Fruit fly (Drosophila melanogaster): ENCODE data around the gene Ir75c.

Gene Ir75c

DNA sequence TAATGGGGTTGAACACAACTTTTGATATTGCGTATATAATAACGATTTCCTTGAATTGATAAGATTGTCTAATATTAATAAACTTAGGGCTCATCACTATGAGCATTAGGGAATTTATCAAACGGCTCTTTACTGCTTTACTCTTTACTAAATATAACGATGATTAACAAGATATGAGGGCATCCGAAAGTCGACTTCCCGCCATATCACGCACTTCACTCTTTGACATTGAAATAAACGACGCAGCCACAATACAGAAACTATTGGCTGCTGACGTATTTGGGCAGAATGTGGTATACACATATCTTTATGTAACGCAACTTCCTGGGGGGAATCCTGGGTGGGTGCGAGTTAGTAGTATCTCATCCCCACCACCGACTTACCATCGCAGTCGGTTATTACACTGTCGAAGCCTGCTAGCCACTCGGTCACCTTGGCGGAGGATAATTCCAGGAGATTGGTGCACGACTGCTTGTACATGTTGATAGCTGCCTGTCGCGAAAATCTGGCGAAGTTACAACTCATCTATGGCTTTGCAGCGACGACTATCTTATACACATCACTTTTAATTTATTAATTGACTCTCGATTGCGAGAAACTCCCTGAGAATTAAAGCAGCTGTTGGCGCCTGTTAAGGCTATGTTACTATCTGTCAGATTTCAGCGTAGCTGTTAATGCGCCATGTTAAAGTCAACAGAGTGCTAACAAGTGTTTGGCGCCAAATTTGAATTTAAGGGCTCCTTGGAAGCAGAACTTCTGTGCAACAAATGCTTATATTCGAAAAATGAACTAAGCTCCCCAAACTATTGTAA is 20.5 kb upstream of the Ir75c start, which contains the start of gene CG5567 (continued):
- TF ChIP-seq CG9609 (GFP tag; optimal IDR thresholded peaks at IDR 0.05) (no peak), CG12744 (GFP tag; optimal IDR thresholded peaks at IDR 0.05) (no peak), CG15479 (GFP tag; optimal IDR thresholded peaks at IDR 0.05) (no peak), CG4854 (GFP tag; optimal IDR thresholded peaks at IDR 0.05) (no peak), crc (GFP tag; optimal IDR thresholded peaks at IDR 0.05) (no peak), Atf-2 (GFP tag; optimal IDR thresholded peaks at IDR 0.05) (no peak), dpn (GFP tag; optimal IDR thresholded peaks at IDR 0.05) (peak in 1 of 2 experiments; percentile 21), pzg (GFP tag; optimal IDR thresholded peaks at IDR 0.05) (peak; percentile 30), tgo (GFP tag; IDR thresholded peaks at IDR 0.05) (no peak), CG2116 (GFP tag; optimal IDR thresholded peaks at IDR 0.05) (peak; percentile 2), fru (optimal IDR thresholded peaks at IDR 0.05) (no peak), Pdp1 (GFP tag; optimal IDR thresholded peaks at IDR 0.05) (peak in 1 of 2 experiments; percentile 93), CG6791 (GFP tag; IDR thresholded peaks at IDR 0.05; ENCODE audit: partially characterized antibody) (peak; percentile 33; the same call in 1 of the 3 replicates), HLH3B (GFP tag; IDR thresholded peaks at IDR 0.05) (0 out of 2 replicates have a peak, but pooled peaks have one; percentile 16), mld (GFP tag; IDR thresholded peaks at IDR 0.05; ENCODE audit: partially characterized antibody) (no peak), CG17385 (GFP tag; optimal IDR thresholded peaks at IDR 0.05) (peak; percentile 18), ken (GFP tag; IDR thresholded peaks at IDR 0.05) (no peak), CG7556 (GFP tag; optimal IDR thresholded peaks at IDR 0.05) (no peak), tna (GFP tag; IDR thresholded peaks at IDR 0.05; ENCODE audit: partially characterized antibody) (no peak), GATAe (GFP tag; conservative IDR thresholded peaks at IDR 0.05) (no peak), CG16813 (GFP tag; IDR thresholded peaks at IDR 0.05; ENCODE audit: partially characterized antibody) (no peak), CHES-1-like (GFP tag; optimal IDR thresholded peaks at IDR 0.05) (peak; percentile 41), chn (GFP tag; optimal IDR thresholded peaks at IDR 0.05) (no peak), CG15269 (tag; optimal IDR thresholded peaks at IDR 0.05) (peak; percentile 29), CG2678 (tag; optimal IDR thresholded peaks at IDR 0.05) (peak; percentile 32), Optix (GFP tag; IDR thresholded peaks at IDR 0.05) (no peak), HmgD (GFP tag; optimal IDR thresholded peaks at IDR 0.05) (no peak), Xrp1 (GFP tag; IDR thresholded peaks at IDR 0.05) (peak; percentile 26; the same call in 1 of the 2 replicates), CG16779 (GFP tag; IDR thresholded peaks at IDR 0.05) (no peak), E2f2 (GFP tag; IDR thresholded peaks at IDR 0.05) (peak; percentile 88), HLH54F (GFP tag; optimal IDR thresholded peaks at IDR 0.05) (peak; percentile 19), ham (GFP tag; IDR thresholded peaks at IDR 0.05) (no peak), gro (GFP tag; optimal IDR thresholded peaks at IDR 0.05) (no peak), chinmo (GFP tag; IDR thresholded peaks at IDR 0.05; ENCODE audit: partially characterized antibody) (0 out of 4 replicates have a peak, but pooled peaks have one; percentile 51), D19A (tag; optimal IDR thresholded peaks at IDR 0.05) (peak; percentile 97), H15 (GFP tag; IDR thresholded peaks at IDR 0.05) (no peak), CG10543 (GFP tag; optimal IDR thresholded peaks at IDR 0.05) (no peak), Hmr (GFP tag; optimal IDR thresholded peaks at IDR 0.05) (no peak), CG12219 (GFP tag; optimal IDR thresholded peaks at IDR 0.05) (no peak), MESR4 (GFP tag; optimal IDR thresholded peaks at IDR 0.05) (peak; percentile 74), CG14965 (GFP tag; optimal IDR thresholded peaks at IDR 0.05; ENCODE audit: borderline replicate concordance) (no peak), Med (GFP tag) (peak; percentile 87), CG10462 (GFP tag; optimal IDR thresholded peaks at IDR 0.05) (no peak), CG6683 (GFP tag; optimal IDR thresholded peaks at IDR 0.05) (no peak), CG10321 (GFP tag; IDR thresholded peaks at IDR 0.05) (no peak), ATbp (GFP tag; optimal IDR thresholded peaks at IDR 0.05) (no peak), CG3281 (GFP tag; optimal IDR thresholded peaks at IDR 0.05) (peak; percentile 18), CG7928 (GFP tag; optimal IDR thresholded peaks at IDR 0.05) (peak; percentile 10), CG4707 (GFP tag; optimal IDR thresholded peaks at IDR 0.05) (no peak)

All from whole organism, embryonic.